Worm (Caenorhabditis elegans) whole organism, young adult: Measurements from ENCODE around the gene col-17.
"Not testable (repeated sequence)": the region's sequence is repeated elsewhere in the genome, so short reads cannot be mapped to it uniquely, and the experiment has no call there.

Source experiments
- B0019.2 ChIP-seq: fragments of 200-800 bp; sonication (Bioruptor generic); conservative IDR thresholded peaks from 2 replicates; pipeline ENCODE4 v1.3.6; 2022; ENCODE audit warnings: missing genetic modification reagents, missing genetic modification characterization, missing compliant biosample characterization
- F33H1.4 ChIP-seq: fragments of 200-800 bp; sonication (Bioruptor generic); IDR thresholded peaks from 2 replicates; pipeline ENCODE4 v1.3.6; 2022; ENCODE audit warnings: missing genetic modification reagents, missing genetic modification characterization, missing compliant biosample characterization
- F37B4.10 ChIP-seq: fragments of 200-800 bp; sonication (Bioruptor generic); IDR thresholded peaks from 2 replicates; pipeline ENCODE4 v1.3.6; 2022; ENCODE audit warnings: missing genetic modification characterization, missing compliant biosample characterization
- T07F8.4 ChIP-seq: sonication (generic microtip); optimal IDR thresholded peaks from 2 replicates; lab custom pipeline; 2016; ENCODE audit warnings: mild to moderate bottlenecking, missing genetic modification characterization, moderate library complexity, missing compliant biosample characterization
- Y53G8AR.9 ChIP-seq: fragments of 200-800 bp; sonication (Bioruptor generic); conservative IDR thresholded peaks from 2 replicates; pipeline ENCODE4 v1.3.6; 2022; ENCODE audit warnings: missing genetic modification reagents, missing genetic modification characterization, missing compliant biosample characterization
- Y56A3A.18 ChIP-seq: fragments of 200-800 bp; sonication (Bioruptor generic); IDR thresholded peaks from 2 replicates; pipeline ENCODE4 v1.3.6; 2022; ENCODE audit warnings: missing genetic modification reagents, missing genetic modification characterization, missing compliant biosample characterization
- Y95B8A.8 ChIP-seq: fragments of 200-800 bp; sonication (Bioruptor generic); IDR thresholded peaks from 2 replicates; pipeline ENCODE4 v1.3.6; 2022; ENCODE audit warnings: missing genetic modification reagents, missing genetic modification characterization, missing compliant biosample characterization
- ama-1 ChIP-seq, 3 experiments: fragments of 150-350 bp in 1 of 3; sonication (generic microtip) in 2 of 3; optimal IDR thresholded peaks; 2 replicates each; lab custom pipeline; 2014 to 2018; ENCODE audit warnings: missing biosample characterization in 2 of 3, missing genetic modification characterization in 2 of 3, missing genetic modification reagents in 2 of 3
- athp-1 ChIP-seq: sonication (generic microtip); optimal IDR thresholded peaks from 2 replicates; lab custom pipeline; 2017; ENCODE audit warnings: mild to moderate bottlenecking, missing genetic modification characterization, missing compliant biosample characterization
- attf-6 ChIP-seq: fragments of 200-800 bp; sonication (Bioruptor generic); IDR thresholded peaks from 2 replicates; pipeline ENCODE4 v1.3.6; 2022; ENCODE audit warnings: missing genetic modification reagents, missing genetic modification characterization, missing compliant biosample characterization
- bed-1 ChIP-seq: fragments of 200-800 bp; sonication (Bioruptor generic); IDR thresholded peaks from 2 replicates; pipeline ENCODE4 v1.3.6; 2022; ENCODE audit warnings: missing genetic modification reagents, missing genetic modification characterization, missing compliant biosample characterization
- bed-2 ChIP-seq: fragments of 200-800 bp; sonication (Bioruptor generic); IDR thresholded peaks from 2 replicates; pipeline ENCODE4 v1.3.6; 2022; ENCODE audit warnings: missing genetic modification reagents, missing genetic modification characterization, missing compliant biosample characterization
- ceh-58 ChIP-seq: fragments of 200-800 bp; sonication (Bioruptor generic); IDR thresholded peaks from 2 replicates; pipeline ENCODE4 v1.3.6; 2022; ENCODE audit warnings: missing genetic modification characterization, missing compliant biosample characterization
- die-1 ChIP-seq: sonication (generic microtip); optimal IDR thresholded peaks from 2 replicates; lab custom pipeline; 2016; ENCODE audit warnings: missing genotype, mild to moderate bottlenecking, missing genetic modification characterization, missing compliant biosample characterization
- efl-1 ChIP-seq: fragments of 150-350 bp; optimal IDR thresholded peaks from 2 replicates; lab custom pipeline; 2014; ENCODE audit warnings: missing biosample characterization, missing genetic modification reagents, missing genetic modification characterization
- egl-44 ChIP-seq: fragments of 200-800 bp; sonication (Bioruptor generic); IDR thresholded peaks from 2 replicates; pipeline ENCODE4 v1.3.6; 2022; ENCODE audit warnings: missing genetic modification reagents, missing genetic modification characterization, missing compliant biosample characterization
- egrh-3 ChIP-seq: fragments of 200-800 bp; sonication (Bioruptor generic); IDR thresholded peaks from 2 replicates; pipeline ENCODE4 v1.3.6; 2022; ENCODE audit warnings: missing genetic modification reagents, missing genetic modification characterization, missing compliant biosample characterization
- fkh-3 ChIP-seq: sonication (generic microtip); optimal IDR thresholded peaks from 2 replicates; lab custom pipeline; 2016; ENCODE audit warnings: mild to moderate bottlenecking, missing genetic modification characterization, missing compliant biosample characterization
- him-1 ChIP-seq: sonication (generic microtip); optimal IDR thresholded peaks from 2 replicates; lab custom pipeline; 2016; ENCODE audit warnings: missing genotype, missing genetic modification reagents, missing genetic modification characterization, missing compliant biosample characterization
- hmg-20 ChIP-seq: fragments of 200-800 bp; sonication (Bioruptor generic); IDR thresholded peaks from 2 replicates; pipeline ENCODE4 v1.3.6; 2022; ENCODE audit warnings: missing genetic modification reagents, missing genetic modification characterization, missing compliant biosample characterization
- hrde-1 ChIP-seq: sonication (generic microtip); optimal IDR thresholded peaks from 2 replicates; lab custom pipeline; 2016; ENCODE audit warnings: missing genetic modification characterization, mild to moderate bottlenecking, missing compliant biosample characterization, moderate library complexity, missing genotype, missing genetic modification reagents, borderline replicate concordance
- lin-40 ChIP-seq: sonication (generic microtip); optimal IDR thresholded peaks from 2 replicates; lab custom pipeline; 2016; ENCODE audit warnings: missing genetic modification characterization, mild to moderate bottlenecking, missing compliant biosample characterization, missing genotype, missing genetic modification reagents
- lin-54 ChIP-seq: fragments of 200-800 bp; sonication (Bioruptor generic); optimal IDR thresholded peaks from 2 replicates; lab custom pipeline; 2018; ENCODE audit warnings: mild to moderate bottlenecking, missing genetic modification characterization, missing compliant biosample characterization
- lir-1 ChIP-seq: fragments of 200-800 bp; sonication (Bioruptor generic); conservative IDR thresholded peaks from 2 replicates; pipeline ENCODE4 v1.3.6; 2022; ENCODE audit warnings: missing genetic modification reagents, missing genetic modification characterization, missing compliant biosample characterization
- lsy-27 ChIP-seq: sonication (generic microtip); optimal IDR thresholded peaks from 2 replicates; lab custom pipeline; 2017; ENCODE audit warnings: missing genetic modification characterization, mild to moderate bottlenecking, missing compliant biosample characterization, antibody characterized with exemption, missing genotype, borderline replicate concordance; ENCODE audit not compliant: insufficient read depth
- madf-10 ChIP-seq: sonication (generic microtip); optimal IDR thresholded peaks from 2 replicates; lab custom pipeline; 2016; ENCODE audit warnings: mild to moderate bottlenecking, missing genetic modification characterization, missing compliant biosample characterization
- mxl-1 ChIP-seq: sonication (generic microtip); optimal IDR thresholded peaks from 2 replicates; lab custom pipeline; 2016; ENCODE audit warnings: missing genetic modification characterization, missing compliant biosample characterization
- nfya-2 ChIP-seq: fragments of 200-800 bp; sonication (Bioruptor generic); IDR thresholded peaks from 2 replicates; pipeline ENCODE4 v1.3.6; 2022; ENCODE audit warnings: missing genetic modification reagents, missing genetic modification characterization, missing compliant biosample characterization
- nhr-120 ChIP-seq: fragments of 200-800 bp; sonication (Bioruptor generic); IDR thresholded peaks from 2 replicates; pipeline ENCODE4 v1.3.6; 2022; ENCODE audit warnings: missing genetic modification characterization, missing compliant biosample characterization
- nhr-179 ChIP-seq: sonication (generic microtip); optimal IDR thresholded peaks from 2 replicates; lab custom pipeline; 2016; ENCODE audit warnings: mild to moderate bottlenecking, missing genetic modification characterization, missing compliant biosample characterization
- nhr-27 ChIP-seq: fragments of 200-800 bp; sonication (Bioruptor generic); optimal IDR thresholded peaks from 2 replicates; lab custom pipeline; 2018; ENCODE audit warnings: mild to moderate bottlenecking, missing genetic modification characterization, moderate library complexity, missing compliant biosample characterization
- nhr-80 ChIP-seq: sonication (generic microtip); optimal IDR thresholded peaks from 2 replicates; lab custom pipeline; 2016; ENCODE audit warnings: missing genetic modification characterization, missing compliant biosample characterization
- nhr-90 ChIP-seq: sonication (generic microtip); optimal IDR thresholded peaks from 2 replicates; lab custom pipeline; 2016; ENCODE audit warnings: missing genotype, mild to moderate bottlenecking, missing genetic modification characterization, missing compliant biosample characterization
- snpc-1.3 ChIP-seq: sonication (generic microtip); optimal IDR thresholded peaks from 2 replicates; lab custom pipeline; 2017; ENCODE audit warnings: missing genetic modification characterization, mild to moderate bottlenecking, missing compliant biosample characterization, antibody characterized with exemption, moderate library complexity, missing genotype, missing genetic modification reagents; ENCODE audit not compliant: insufficient read depth
- snpc-4 ChIP-seq, 5 experiments: fragments of 150-350 bp in 1 of 5; sonication (generic microtip) in 4 of 5; optimal IDR thresholded peaks; 2 replicates each; lab custom pipeline; 2014 to 2018; ENCODE audit warnings: missing genetic modification characterization in 5 of 5, missing biosample characterization in 3 of 5, antibody characterized with exemption in 2 of 5, mild to moderate bottlenecking in 2 of 5, missing compliant biosample characterization in 2 of 5, missing genotype in 2 of 5, moderate library complexity in 2 of 5, missing genetic modification reagents in 1 of 5
- unc-130 ChIP-seq: sonication (generic microtip); optimal IDR thresholded peaks from 2 replicates; lab custom pipeline; 2016; ENCODE audit warnings: missing genetic modification reagents, missing genetic modification characterization, missing compliant biosample characterization
- ztf-18 ChIP-seq: sonication (generic microtip); optimal IDR thresholded peaks from 2 replicates; lab custom pipeline; 2016; ENCODE audit warnings: missing genotype, mild to moderate bottlenecking, missing genetic modification characterization, missing compliant biosample characterization
- ztf-26 ChIP-seq: sonication (generic microtip); optimal IDR thresholded peaks from 2 replicates; lab custom pipeline; 2017; ENCODE audit warnings: missing genetic modification characterization, missing compliant biosample characterization
- ztf-28 ChIP-seq: fragments of 200-800 bp; sonication (Bioruptor generic); IDR thresholded peaks from 2 replicates; pipeline ENCODE4 v1.3.6; 2022; ENCODE audit warnings: missing genetic modification reagents, missing genetic modification characterization, missing compliant biosample characterization
- ztf-3 ChIP-seq: fragments of 200-800 bp; sonication (Bioruptor generic); optimal IDR thresholded peaks from 2 replicates; lab custom pipeline; 2018; ENCODE audit warnings: mild to moderate bottlenecking, missing genetic modification characterization, missing compliant biosample characterization

Gene col-17

ce11 chrII:4849885-4850284, 17.5 kb downstream of the col-17 start, which contains the start of gene T23B7.3:
TSS of gene T23B7.3 (plus strand) at chrII:4850185.
- no peak for TF ChIP-seq Y56A3A.18
- no peak for TF ChIP-seq egl-44
- no peak for TF ChIP-seq B0019.2 (GFP tag; lab: Robert Waterston, UW)
- no peak for TF ChIP-seq hmg-20
- no peak for TF ChIP-seq ama-1 (optimal IDR thresholded peaks at IDR 0.05; lab: Kevin White, UChicago)
- TF ChIP-seq ama-1 (GFP tag; optimal IDR thresholded peaks at IDR 0.05; lab: Kevin White, UChicago), result no peak
- no peak for TF ChIP-seq hrde-1 (tag; lab: Kevin White, UChicago)
- no peak for TF ChIP-seq attf-6 (GFP tag; lab: Robert Waterston, UW)
- no peak for TF ChIP-seq lin-54 (GFP tag; lab: Kevin White, UChicago)
- TF ChIP-seq lir-1 (GFP tag; lab: Robert Waterston, UW), result no peak
- no peak for TF ChIP-seq lsy-27 (tag; lab: Kevin White, UChicago)
- no peak for TF ChIP-seq nhr-120
- no peak for TF ChIP-seq bed-1 (GFP tag; lab: Robert Waterston, UW)
- TF ChIP-seq fkh-3 (tag; lab: Kevin White, UChicago), result no peak
- TF ChIP-seq nhr-179 (tag; lab: Kevin White, UChicago), result no peak

ce11 chrII:4842143-4842658, 25.2 kb downstream of the col-17 start, which contains the start of the genes T23B7.2 and nspd-4:
TSS of gene T23B7.2 (minus strand) at chrII:4842243.
TSS of gene nspd-4 (plus strand) at chrII:4842608.
- not testable (repeated sequence) for TF ChIP-seq ztf-3 (GFP tag; lab: Kevin White, UChicago); Y95B8A.8 (GFP tag; lab: Robert Waterston, UW); lin-40 (tag; lab: Kevin White, UChicago)

- TF ChIP-seq nhr-27 (tag; lab: Kevin White, UChicago) (no peak), egl-44 (no peak), mxl-1 (tag; lab: Kevin White, UChicago) (no peak), ztf-18 (no peak), unc-130 (GFP tag; lab: Kevin White, UChicago) (no peak), nhr-90 (tag; lab: Kevin White, UChicago) (no peak), him-1 (tag; lab: Kevin White, UChicago) (no peak), die-1 (tag; lab: Kevin White, UChicago) (no peak), ztf-26 (tag; lab: Kevin White, UChicago) (no peak), nfya-2 (GFP tag; lab: Robert Waterston, UW) (no peak)
Observed at ce11 chrII:4837659-4838058, 29.7 kb downstream of the col-17 start, which contains the start of gene C33F10.12. TSS of gene C33F10.12 (minus strand) at chrII:4837759.

ce11 chrII:4834761-4835160, 32.6 kb downstream of the col-17 start, which contains the start of the genes C33F10.11 and C33F10.1:
TSS of gene C33F10.11 (minus strand) at chrII:4834861.
TSS of gene C33F10.1 (plus strand) at chrII:4835023.
- TF ChIP-seq T07F8.4 (tag; lab: Kevin White, UChicago) (no peak), nhr-179 (tag; lab: Kevin White, UChicago) (no peak), madf-10 (tag; lab: Kevin White, UChicago) (no peak), nhr-80 (tag; lab: Kevin White, UChicago) (no peak), athp-1 (tag; lab: Kevin White, UChicago) (no peak), nfya-2 (GFP tag; lab: Robert Waterston, UW) (no peak), efl-1 (GFP tag; lab: Kevin White, UChicago) (no peak), bed-1 (GFP tag; lab: Robert Waterston, UW) (no peak), snpc-4 (GFP tag; optimal IDR thresholded peaks at IDR 0.05; lab: Kevin White, UChicago) (no peak), snpc-4 (tag; optimal IDR thresholded peaks at IDR 0.05; lab: Kevin White, UChicago) (no peak), nhr-27 (tag; lab: Kevin White, UChicago) (no peak), bed-2 (GFP tag; lab: Robert Waterston, UW) (no peak), snpc-1.3 (tag; lab: Kevin White, UChicago) (no peak), F33H1.4 (GFP tag; lab: Robert Waterston, UW) (no peak), egrh-3 (GFP tag; lab: Robert Waterston, UW) (no peak), F37B4.10 (GFP tag; lab: Robert Waterston, UW) (no peak), Y53G8AR.9 (no peak), B0019.2 (GFP tag; lab: Robert Waterston, UW) (no peak), ztf-28 (GFP tag; lab: Robert Waterston, UW) (no peak), ceh-58 (GFP tag; lab: Robert Waterston, UW) (no peak)
- TF ChIP-seq, all 124 proteins: peak for 0
